Worm (Caenorhabditis elegans) whole organism, late embryonic: ENCODE measurements around the gene ebax-1.

ENCODE experiments used
- K09A11.1 ChIP-seq: sonication (generic microtip); optimal IDR thresholded peaks from 2 replicates; lab custom pipeline; 2017; ENCODE audit warnings: antibody characterized with exemption, mild to moderate bottlenecking, missing genetic modification characterization, missing compliant biosample characterization; ENCODE audit not compliant: insufficient read depth
- ceh-22 ChIP-seq: sonication (generic microtip); optimal IDR thresholded peaks from 2 replicates; lab custom pipeline; 2017; ENCODE audit warnings: missing biosample characterization, missing genetic modification characterization
- elt-2 ChIP-seq: sonication (generic microtip); optimal IDR thresholded peaks from 2 replicates; lab custom pipeline; 2016; ENCODE audit warnings: missing genetic modification reagents, missing genetic modification characterization, missing compliant biosample characterization
- ets-4 ChIP-seq: sonication (generic microtip); optimal IDR thresholded peaks from 2 replicates; lab custom pipeline; 2016; ENCODE audit warnings: missing genetic modification characterization, missing compliant biosample characterization
- fkh-10 ChIP-seq: fragments of 150-350 bp; optimal IDR thresholded peaks from 2 replicates; lab custom pipeline; 2014; ENCODE audit warnings: missing biosample characterization, missing genetic modification reagents, missing genetic modification characterization
- fkh-6 ChIP-seq: sonication (generic microtip); optimal IDR thresholded peaks from 2 replicates; lab custom pipeline; 2016; ENCODE audit warnings: missing genetic modification characterization, missing compliant biosample characterization
- hlh-13 ChIP-seq: fragments of 200-800 bp; sonication (Bioruptor generic); optimal IDR thresholded peaks from 2 replicates; lab custom pipeline; 2018; ENCODE audit warnings: mild to moderate bottlenecking, missing genetic modification characterization, missing compliant biosample characterization
- lim-6 ChIP-seq: sonication (generic microtip); optimal IDR thresholded peaks from 2 replicates; lab custom pipeline; 2016; ENCODE audit warnings: missing genetic modification characterization, missing compliant biosample characterization
- lin-11 ChIP-seq: fragments of 200-800 bp; sonication (Bioruptor generic); optimal IDR thresholded peaks from 2 replicates; lab custom pipeline; 2018; ENCODE audit warnings: mild to moderate bottlenecking, missing genetic modification characterization, missing compliant biosample characterization
- nhr-11 ChIP-seq: fragments of 150-350 bp; optimal IDR thresholded peaks from 2 replicates; lab custom pipeline; 2014; ENCODE audit warnings: missing biosample characterization, missing genetic modification characterization
- pag-3 ChIP-seq: sonication (generic microtip); optimal IDR thresholded peaks from 2 replicates; lab custom pipeline; 2016; ENCODE audit warnings: missing compliant biosample characterization, missing genetic modification characterization, borderline replicate concordance
- pqm-1 ChIP-seq: sonication (generic microtip); optimal IDR thresholded peaks from 2 replicates; lab custom pipeline; 2016; ENCODE audit warnings: missing genetic modification characterization, missing compliant biosample characterization
- ttx-3 ChIP-seq: sonication (generic microtip); optimal IDR thresholded peaks from 2 replicates; lab custom pipeline; 2016; ENCODE audit warnings: missing genetic modification reagents, missing genetic modification characterization, missing compliant biosample characterization

DNA sequence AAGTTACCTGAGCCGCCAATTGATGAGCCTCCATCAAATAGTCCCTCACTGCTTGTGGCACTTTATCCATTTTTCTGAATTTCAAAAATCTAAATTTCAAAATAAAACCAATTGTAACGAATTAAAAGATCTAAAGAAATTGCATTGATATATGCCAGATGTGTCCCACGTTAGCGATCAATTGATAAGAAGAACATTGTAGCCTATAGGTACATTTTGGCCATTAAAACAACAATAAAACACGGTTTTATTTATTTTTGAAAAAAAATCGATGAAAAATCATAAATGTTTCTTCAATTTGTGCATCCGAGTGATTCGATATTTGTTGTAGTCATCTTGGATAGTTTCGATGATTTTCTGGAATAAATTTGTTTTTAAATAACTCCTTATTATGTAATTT is 47.7 kb upstream of the ebax-1 start, which contains the start of gene ech-8:
- no peak for TF ChIP-seq pqm-1 (tag; lab: Kevin White, UChicago)
- no peak for TF ChIP-seq hlh-13
- no peak for TF ChIP-seq nhr-11 (tag; lab: Kevin White, UChicago)
- TF ChIP-seq pag-3 (tag; lab: Kevin White, UChicago), result no peak
- TF ChIP-seq fkh-10 (GFP tag; lab: Kevin White, UChicago), result no peak
- no peak for TF ChIP-seq ets-4 (tag; lab: Kevin White, UChicago)
- no peak for TF ChIP-seq lim-6
- TF ChIP-seq ceh-22 (tag; lab: Kevin White, UChicago), result no peak
- TF ChIP-seq elt-2, result peak; percentile 44
- no peak for TF ChIP-seq K09A11.1 (tag; lab: Kevin White, UChicago)
- TF ChIP-seq lin-11 (tag; lab: Kevin White, UChicago), result no peak
- TF ChIP-seq ttx-3, result no peak
- TF ChIP-seq fkh-6 (tag; lab: Kevin White, UChicago), result no peak
